Fruit fly (Drosophila melanogaster): ENCODE data around the gene CG34263.

DNA sequence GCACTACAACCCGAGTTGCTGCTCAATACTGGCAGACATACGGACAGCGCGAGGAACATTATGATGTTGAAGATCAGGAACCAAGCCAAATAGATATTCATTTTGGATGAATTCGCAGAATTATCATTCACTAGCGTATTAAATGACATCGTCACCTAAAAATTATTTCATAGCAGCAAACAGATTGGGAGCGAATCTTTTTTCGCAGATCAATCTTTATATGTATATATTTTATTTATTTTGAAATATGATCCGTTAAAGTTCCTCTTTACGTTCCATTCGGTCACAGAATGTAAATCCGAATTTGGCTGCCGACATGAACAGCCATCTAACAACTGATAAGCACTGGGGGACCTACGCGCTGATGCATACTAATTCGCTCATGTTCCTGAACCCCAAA lies at the start of gene CG34263:
- no peak for TF ChIP-seq brk (GFP tag; optimal IDR thresholded peaks at IDR 0.05)
- TF ChIP-seq Abd-B (GFP tag; optimal IDR thresholded peaks at IDR 0.05), result no peak
- no peak for TF ChIP-seq psq (GFP tag; optimal IDR thresholded peaks at IDR 0.05)
- no peak for TF ChIP-seq Rel (GFP tag; optimal IDR thresholded peaks at IDR 0.05)
- no peak for TF ChIP-seq Rel (tag; optimal IDR thresholded peaks at IDR 0.05)
- no peak for TF ChIP-seq Hr78 (GFP tag; optimal IDR thresholded peaks at IDR 0.05)
- no peak for TF ChIP-seq fru (GFP tag; optimal IDR thresholded peaks at IDR 0.05)
- TF ChIP-seq dsf (GFP tag; optimal IDR thresholded peaks at IDR 0.05; ENCODE audit: borderline replicate concordance), result no peak
- TF ChIP-seq pan (optimal IDR thresholded peaks at IDR 0.05), result no peak
- TF ChIP-seq Myc (optimal IDR thresholded peaks at IDR 0.05), result no peak
- no peak for TF ChIP-seq OdsH (GFP tag; optimal IDR thresholded peaks at IDR 0.05)
- TF ChIP-seq foxo (GFP tag; optimal IDR thresholded peaks at IDR 0.05), result no peak
- TF ChIP-seq usp (GFP tag; optimal IDR thresholded peaks at IDR 0.05), result no peak

Measured in whole organism, wandering third instar larva.